Worm (Caenorhabditis elegans) whole organism, mixed stage, embryonic: ENCODE data around the gene C09F12.3.

Experiments used
- M03D4.4 ChIP-seq: sonication (generic microtip); optimal IDR thresholded peaks from 2 replicates; lab custom pipeline; 2017; ENCODE audit warnings: mild to moderate bottlenecking, missing genetic modification characterization, missing compliant biosample characterization
- bed-3 ChIP-seq: fragments of 200-800 bp; sonication (Bioruptor generic); optimal IDR thresholded peaks from 3 replicates; lab custom pipeline; 2018; ENCODE audit warnings: mild to moderate bottlenecking, missing genetic modification characterization, moderate library complexity, missing compliant biosample characterization
- blmp-1 ChIP-seq: fragments of 150-350 bp; optimal IDR thresholded peaks from 2 replicates; lab custom pipeline; 2014; ENCODE audit warnings: missing biosample characterization, missing genetic modification characterization
- ceh-39 ChIP-seq: fragments of 150-350 bp; optimal IDR thresholded peaks from 2 replicates; lab custom pipeline; 2014; ENCODE audit warnings: missing biosample characterization, missing genetic modification characterization
- ceh-43 ChIP-seq: fragments of 200-800 bp; sonication (Bioruptor generic); optimal IDR thresholded peaks from 2 replicates; lab custom pipeline; 2018; ENCODE audit warnings: mild to moderate bottlenecking, missing genetic modification characterization, moderate library complexity, missing compliant biosample characterization
- ceh-83 ChIP-seq: fragments of 200-800 bp; sonication (Bioruptor generic); optimal IDR thresholded peaks from 2 replicates; lab custom pipeline; 2018; ENCODE audit warnings: mild to moderate bottlenecking, missing genetic modification characterization, missing compliant biosample characterization
- ces-1 ChIP-seq: fragments of 150-350 bp; optimal IDR thresholded peaks from 2 replicates; lab custom pipeline; 2014; ENCODE audit warnings: missing biosample characterization, missing genetic modification reagents, missing genetic modification characterization
- cnd-1 ChIP-seq: fragments of 200-800 bp; sonication (Bioruptor generic); optimal IDR thresholded peaks from 2 replicates; lab custom pipeline; 2018; ENCODE audit warnings: mild to moderate bottlenecking, missing genetic modification characterization, missing compliant biosample characterization
- drap-1 ChIP-seq: fragments of 200-800 bp; sonication (Bioruptor generic); optimal IDR thresholded peaks from 3 replicates; lab custom pipeline; 2018; ENCODE audit warnings: mild to moderate bottlenecking, missing genetic modification characterization, missing compliant biosample characterization
- elt-1 ChIP-seq: sonication (generic microtip); optimal IDR thresholded peaks from 2 replicates; lab custom pipeline; 2017; ENCODE audit warnings: missing genetic modification characterization, mild to moderate bottlenecking, missing compliant biosample characterization, antibody characterized with exemption, moderate library complexity, borderline replicate concordance; ENCODE audit not compliant: insufficient read depth
- elt-3 ChIP-seq: fragments of 150-350 bp; optimal IDR thresholded peaks from 2 replicates; lab custom pipeline; 2014; ENCODE audit warnings: missing biosample characterization, missing genetic modification characterization
- flh-1 ChIP-seq: fragments of 200-800 bp; sonication (Bioruptor generic); optimal IDR thresholded peaks from 2 replicates; lab custom pipeline; 2018; ENCODE audit warnings: mild to moderate bottlenecking, missing genetic modification characterization, moderate library complexity, missing compliant biosample characterization
- ham-2 ChIP-seq: fragments of 200-800 bp; sonication (Bioruptor generic); optimal IDR thresholded peaks from 2 replicates; lab custom pipeline; 2018; ENCODE audit warnings: mild to moderate bottlenecking, missing genetic modification characterization, missing compliant biosample characterization
- hlh-1 ChIP-seq: fragments of 150-350 bp; optimal IDR thresholded peaks from 2 replicates; lab custom pipeline; 2014; ENCODE audit warnings: missing biosample characterization, missing genetic modification reagents, missing genetic modification characterization
- lin-13 ChIP-seq: fragments of 150-350 bp; optimal IDR thresholded peaks from 2 replicates; lab custom pipeline; 2014; ENCODE audit warnings: missing biosample characterization, missing genetic modification characterization
- lin-32 ChIP-seq: fragments of 200-800 bp; sonication (Bioruptor generic); optimal IDR thresholded peaks from 2 replicates; lab custom pipeline; 2018; ENCODE audit warnings: mild to moderate bottlenecking, missing genetic modification characterization, missing compliant biosample characterization
- mab-5 ChIP-seq: fragments of 150-350 bp; optimal IDR thresholded peaks from 2 replicates; lab custom pipeline; 2014; ENCODE audit warnings: missing biosample characterization, missing genetic modification characterization
- mep-1 ChIP-seq: fragments of 150-350 bp; optimal IDR thresholded peaks from 2 replicates; lab custom pipeline; 2017; ENCODE audit warnings: missing biosample characterization, missing genetic modification reagents, missing genetic modification characterization, inconsistent platforms
- nhr-2 ChIP-seq: fragments of 150-350 bp; optimal IDR thresholded peaks from 2 replicates; lab custom pipeline; 2014; ENCODE audit warnings: missing biosample characterization, missing genetic modification characterization
- nhr-237 ChIP-seq: fragments of 150-350 bp; optimal IDR thresholded peaks from 2 replicates; lab custom pipeline; 2014; ENCODE audit warnings: missing biosample characterization, missing genetic modification characterization
- nhr-28 ChIP-seq: fragments of 150-350 bp; optimal IDR thresholded peaks from 2 replicates; lab custom pipeline; 2014; ENCODE audit warnings: missing biosample characterization, missing genetic modification characterization
- nhr-76 ChIP-seq: sonication (generic microtip); optimal IDR thresholded peaks from 2 replicates; lab custom pipeline; 2017; ENCODE audit warnings: missing biosample characterization, missing genetic modification characterization
- pha-4 ChIP-seq: fragments of 150-350 bp; optimal IDR thresholded peaks from 2 replicates; lab custom pipeline; 2018; ENCODE audit warnings: missing biosample characterization, missing genetic modification reagents, missing genetic modification characterization
- sem-2 ChIP-seq: fragments of 200-800 bp; sonication (Bioruptor generic); optimal IDR thresholded peaks from 2 replicates; lab custom pipeline; 2018; ENCODE audit warnings: mild to moderate bottlenecking, missing genetic modification characterization, missing compliant biosample characterization
- snpc-4 ChIP-seq: fragments of 150-350 bp; optimal IDR thresholded peaks from 2 replicates; lab custom pipeline; 2014; ENCODE audit warnings: missing biosample characterization, missing genetic modification characterization
- tbx-8 ChIP-seq: fragments of 200-800 bp; sonication (Bioruptor generic); optimal IDR thresholded peaks from 2 replicates; lab custom pipeline; 2018; ENCODE audit warnings: mild to moderate bottlenecking, missing genetic modification characterization, moderate library complexity, missing compliant biosample characterization
- unc-120 ChIP-seq: sonication (generic microtip); optimal IDR thresholded peaks from 2 replicates; lab custom pipeline; 2017; ENCODE audit warnings: missing genetic modification characterization, missing compliant biosample characterization; ENCODE audit not compliant: poor library complexity, severe bottlenecking
- unc-39 ChIP-seq: fragments of 150-350 bp; optimal IDR thresholded peaks from 2 replicates; lab custom pipeline; 2014; ENCODE audit warnings: missing biosample characterization, missing genetic modification characterization
- unc-62 ChIP-seq: fragments of 150-350 bp; optimal IDR thresholded peaks from 2 replicates; lab custom pipeline; 2014; ENCODE audit warnings: missing biosample characterization, missing genetic modification reagents, missing genetic modification characterization
- zip-8 ChIP-seq: fragments of 150-350 bp; optimal IDR thresholded peaks from 2 replicates; lab custom pipeline; 2014; ENCODE audit warnings: missing biosample characterization, missing genetic modification characterization
- ztf-11 ChIP-seq: fragments of 150-350 bp; optimal IDR thresholded peaks from 2 replicates; lab custom pipeline; 2014; ENCODE audit warnings: missing biosample characterization, missing genetic modification characterization

Gene C09F12.3

ce11 chrX:11042777-11043176, at the start of gene C09F12.3:
C09F12.3 (minus strand) TSS chrX:11042877.
- TF ChIP-seq unc-62 (GFP tag; lab: Kevin White, UChicago): no peak
- TF ChIP-seq ztf-11 (tag; lab: Kevin White, UChicago): no peak
- TF ChIP-seq blmp-1 (tag; lab: Kevin White, UChicago): no peak
- no peak for TF ChIP-seq ces-1 (GFP tag; lab: Kevin White, UChicago)
- TF ChIP-seq mab-5 (tag; lab: Kevin White, UChicago): no peak
- TF ChIP-seq nhr-237: no peak
- no peak for TF ChIP-seq elt-3
- TF ChIP-seq nhr-2: no peak

- TF ChIP-seq elt-3 (no peak), sem-2 (GFP tag; lab: Kevin White, UChicago) (no peak), lin-13 (no peak), ces-1 (GFP tag; lab: Kevin White, UChicago) (no peak), unc-120 (tag; lab: Kevin White, UChicago) (no peak), pha-4 (tag; lab: Kevin White, UChicago) (no peak), lin-32 (GFP tag; lab: Kevin White, UChicago) (no peak), ceh-39 (tag; lab: Kevin White, UChicago) (no peak), mab-5 (tag; lab: Kevin White, UChicago) (no peak)
These were observed 46.3 kb upstream of the C09F12.3 start, which contains the start of gene W04G3.11 for ce11 chrX:11088952-11089351. W04G3.11 (plus strand) TSS chrX:11089195.

- TF ChIP-seq lin-32 (GFP tag; lab: Kevin White, UChicago): no peak
- no peak for TF ChIP-seq nhr-28 (tag; lab: Kevin White, UChicago)
- TF ChIP-seq unc-39 (tag; lab: Kevin White, UChicago): no peak
- no peak for TF ChIP-seq nhr-2
These were observed 42.5 kb upstream of the C09F12.3 start, which contains the start of gene W04G3.7 for ce11 chrX:11085162-11085561. W04G3.7 (minus strand) TSS chrX:11085262.

ce11 chrX:11080170-11080728, 37.6 kb upstream of the C09F12.3 start, which contains the start of gene sulp-7:
sulp-7 (plus strand) TSS chrX:11080678.
- TF ChIP-seq nhr-76 (no peak), tbx-8 (GFP tag; lab: Kevin White, UChicago) (no peak), snpc-4 (tag; lab: Kevin White, UChicago) (no peak), lin-32 (GFP tag; lab: Kevin White, UChicago) (no peak), flh-1 (GFP tag; lab: Kevin White, UChicago) (no peak)

ce11 chrX:11079667-11080066, 37.0 kb upstream of the C09F12.3 start, which contains the start of gene W04G3.13:
W04G3.13 (minus strand) TSS chrX:11079767.
- TF ChIP-seq sem-2 (GFP tag; lab: Kevin White, UChicago) (no peak), ces-1 (GFP tag; lab: Kevin White, UChicago) (no peak), M03D4.4 (tag; lab: Kevin White, UChicago) (no peak), ham-2 (GFP tag; lab: Kevin White, UChicago) (no peak), ceh-83 (GFP tag; lab: Kevin White, UChicago) (no peak), bed-3 (no peak), ceh-43 (GFP tag; lab: Kevin White, UChicago) (no peak), mep-1 (no peak), mab-5 (tag; lab: Kevin White, UChicago) (no peak), nhr-28 (tag; lab: Kevin White, UChicago) (no peak), elt-3 (no peak), lin-13 (no peak), zip-8 (tag; lab: Kevin White, UChicago) (no peak), elt-1 (tag; lab: Kevin White, UChicago) (no peak), pha-4 (tag; lab: Kevin White, UChicago) (no peak)

- TF ChIP-seq flh-1 (GFP tag; lab: Kevin White, UChicago) (no peak), drap-1 (GFP tag; lab: Kevin White, UChicago) (no peak), ztf-11 (tag; lab: Kevin White, UChicago) (no peak), elt-1 (tag; lab: Kevin White, UChicago) (no peak), ces-1 (GFP tag; lab: Kevin White, UChicago) (no peak), tbx-8 (GFP tag; lab: Kevin White, UChicago) (no peak), lin-32 (GFP tag; lab: Kevin White, UChicago) (no peak), cnd-1 (tag; lab: Kevin White, UChicago) (no peak), nhr-28 (tag; lab: Kevin White, UChicago) (no peak), mab-5 (tag; lab: Kevin White, UChicago) (no peak), hlh-1 (tag; lab: Kevin White, UChicago) (no peak), blmp-1 (tag; lab: Kevin White, UChicago) (no peak), zip-8 (tag; lab: Kevin White, UChicago) (no peak), lin-13 (no peak), nhr-237 (no peak), M03D4.4 (tag; lab: Kevin White, UChicago) (no peak), unc-39 (tag; lab: Kevin White, UChicago) (no peak)
- TF ChIP-seq, all 35 proteins: peak for 0
These were observed 35.5 kb upstream of the C09F12.3 start, which contains the start of gene W04G3.10 for ce11 chrX:11078150-11078549. W04G3.10 (minus strand) TSS chrX:11078250.
